Worm (Caenorhabditis elegans): Measurements from ENCODE around the gene F19B10.10.

DNA sequence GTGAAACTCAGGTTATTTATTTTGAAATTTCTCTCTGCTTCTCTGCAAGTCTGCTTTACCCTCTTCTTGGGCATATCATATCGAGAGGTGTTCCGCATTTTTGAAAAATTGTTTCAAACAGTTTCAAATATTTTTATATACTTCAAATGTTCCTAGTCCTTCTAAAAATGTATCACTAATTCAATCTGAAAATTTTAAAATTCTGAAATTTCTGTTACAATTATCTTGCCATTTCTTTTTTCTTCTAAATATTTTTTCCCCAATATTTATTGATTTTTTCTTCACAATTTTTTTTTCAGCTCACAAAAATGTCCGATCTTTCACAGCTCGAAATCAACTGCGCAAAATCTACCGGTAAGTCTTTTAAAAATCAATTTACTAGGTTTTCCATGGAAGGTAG is 21.4 kb downstream of the F19B10.10 start, which contains the start of gene F19B10.4:
- TF ChIP-seq him-1 (tag; optimal IDR thresholded peaks at IDR 0.05) (no peak), W03F9.2 (tag; optimal IDR thresholded peaks at IDR 0.05) (no peak)

Data from whole organism, L4/young adult.